Worm (Caenorhabditis elegans) whole organism, mixed stage, embryonic: ENCODE data around the gene C18A11.3.

Experiments
- M03D4.4 ChIP-seq: sonication (generic microtip); optimal IDR thresholded peaks from 2 replicates; lab custom pipeline; 2017; ENCODE audit warnings: mild to moderate bottlenecking, missing genetic modification characterization, missing compliant biosample characterization
- blmp-1 ChIP-seq: fragments of 150-350 bp; optimal IDR thresholded peaks from 2 replicates; lab custom pipeline; 2014; ENCODE audit warnings: missing biosample characterization, missing genetic modification characterization
- ces-1 ChIP-seq: fragments of 150-350 bp; optimal IDR thresholded peaks from 2 replicates; lab custom pipeline; 2014; ENCODE audit warnings: missing biosample characterization, missing genetic modification reagents, missing genetic modification characterization
- elt-3 ChIP-seq: fragments of 150-350 bp; optimal IDR thresholded peaks from 2 replicates; lab custom pipeline; 2014; ENCODE audit warnings: missing biosample characterization, missing genetic modification characterization
- flh-1 ChIP-seq: fragments of 200-800 bp; sonication (Bioruptor generic); optimal IDR thresholded peaks from 2 replicates; lab custom pipeline; 2018; ENCODE audit warnings: mild to moderate bottlenecking, missing genetic modification characterization, moderate library complexity, missing compliant biosample characterization
- lin-32 ChIP-seq: fragments of 200-800 bp; sonication (Bioruptor generic); optimal IDR thresholded peaks from 2 replicates; lab custom pipeline; 2018; ENCODE audit warnings: mild to moderate bottlenecking, missing genetic modification characterization, missing compliant biosample characterization
- mep-1 ChIP-seq: fragments of 150-350 bp; optimal IDR thresholded peaks from 2 replicates; lab custom pipeline; 2017; ENCODE audit warnings: missing biosample characterization, missing genetic modification reagents, missing genetic modification characterization, inconsistent platforms
- mls-2 ChIP-seq: sonication (generic microtip); optimal IDR thresholded peaks from 2 replicates; lab custom pipeline; 2016; ENCODE audit warnings: mild to moderate bottlenecking, missing genetic modification characterization, moderate library complexity, missing compliant biosample characterization
- nhr-2 ChIP-seq: fragments of 150-350 bp; optimal IDR thresholded peaks from 2 replicates; lab custom pipeline; 2014; ENCODE audit warnings: missing biosample characterization, missing genetic modification characterization
- nhr-28 ChIP-seq: fragments of 150-350 bp; optimal IDR thresholded peaks from 2 replicates; lab custom pipeline; 2014; ENCODE audit warnings: missing biosample characterization, missing genetic modification characterization
- nhr-76 ChIP-seq: sonication (generic microtip); optimal IDR thresholded peaks from 2 replicates; lab custom pipeline; 2017; ENCODE audit warnings: missing biosample characterization, missing genetic modification characterization
- tbx-8 ChIP-seq: fragments of 200-800 bp; sonication (Bioruptor generic); optimal IDR thresholded peaks from 2 replicates; lab custom pipeline; 2018; ENCODE audit warnings: mild to moderate bottlenecking, missing genetic modification characterization, moderate library complexity, missing compliant biosample characterization
- unc-120 ChIP-seq: sonication (generic microtip); optimal IDR thresholded peaks from 2 replicates; lab custom pipeline; 2017; ENCODE audit warnings: missing genetic modification characterization, missing compliant biosample characterization; ENCODE audit not compliant: poor library complexity, severe bottlenecking
- unc-62 ChIP-seq: fragments of 150-350 bp; optimal IDR thresholded peaks from 2 replicates; lab custom pipeline; 2014; ENCODE audit warnings: missing biosample characterization, missing genetic modification reagents, missing genetic modification characterization

The C18A11.3 gene

ce11 chrX:8109531-8109930 is 48.6 kb downstream of the C18A11.3 start:
- TF ChIP-seq mep-1 (tag; lab: Kevin White, UChicago) = no peak
- TF ChIP-seq M03D4.4 (tag; lab: Kevin White, UChicago) = no peak
- no peak for TF ChIP-seq elt-3
- TF ChIP-seq tbx-8 (GFP tag; lab: Kevin White, UChicago) = no peak
- TF ChIP-seq nhr-2 (tag; lab: Kevin White, UChicago) = no peak
- TF ChIP-seq mls-2 (tag; lab: Kevin White, UChicago) = no peak
- TF ChIP-seq blmp-1 = no peak

- TF ChIP-seq tbx-8 (GFP tag; lab: Kevin White, UChicago) (no peak), elt-3 (no peak), lin-32 (GFP tag; lab: Kevin White, UChicago) (no peak), flh-1 (GFP tag; lab: Kevin White, UChicago) (no peak), ces-1 (no peak), nhr-28 (no peak), unc-62 (GFP tag; lab: Kevin White, UChicago) (no peak), unc-120 (tag; lab: Kevin White, UChicago) (no peak), mls-2 (tag; lab: Kevin White, UChicago) (no peak), nhr-2 (tag; lab: Kevin White, UChicago) (no peak), nhr-76 (tag; lab: Kevin White, UChicago) (no peak)
Measured at ce11 chrX:8110193-8110592, 49.3 kb downstream of the C18A11.3 start, which contains the start of gene K07E3.1. K07E3.1 (plus strand) TSS chrX:8110439.
